Fruit fly (Drosophila melanogaster) whole organism, embryonic: Measurements from ENCODE around the gene CG33502.

ENCODE experiments used
- CG1024 ChIP-seq: fragments of 200-800 bp; sonication (Bioruptor generic); IDR thresholded peaks from 2 replicates; pipeline ENCODE4 v1.3.6; 2022; ENCODE audit warnings: missing biosample characterization, missing genetic modification characterization
- CG10267 ChIP-seq: fragments of 200-800 bp; sonication (Bioruptor generic); optimal IDR thresholded peaks from 2 replicates; lab custom pipeline; 2018; ENCODE audit warnings: missing biosample characterization, mild to moderate bottlenecking, missing genetic modification characterization, moderate library complexity
- CG13894 ChIP-seq: fragments of 200-800 bp; sonication (Bioruptor generic); optimal IDR thresholded peaks from 3 replicates; lab custom pipeline; 2018; ENCODE audit warnings: missing biosample characterization, mild to moderate bottlenecking, missing genetic modification characterization, moderate library complexity
- CG14710 ChIP-seq: fragments of 200-800 bp; sonication (Bioruptor generic); optimal IDR thresholded peaks from 3 replicates; lab custom pipeline; 2019; ENCODE audit warnings: missing biosample characterization, mild to moderate bottlenecking, missing genetic modification characterization, moderate library complexity
- CG15269 ChIP-seq: fragments of 200-800 bp; sonication (Bioruptor generic); optimal IDR thresholded peaks from 2 replicates; lab custom pipeline; 2018; ENCODE audit warnings: missing biosample characterization, mild to moderate bottlenecking, missing genetic modification characterization, moderate library complexity
- CG1603 ChIP-seq: fragments of 200-800 bp; sonication (Bioruptor generic); optimal IDR thresholded peaks from 2 replicates; lab custom pipeline; 2019; ENCODE audit warnings: missing biosample characterization, mild to moderate bottlenecking, missing genetic modification characterization, moderate library complexity
- CG17912 ChIP-seq: fragments of 200-800 bp; sonication (Bioruptor generic); optimal IDR thresholded peaks from 2 replicates; lab custom pipeline; 2018; ENCODE audit warnings: missing biosample characterization, mild to moderate bottlenecking, missing genetic modification characterization
- CG18011 ChIP-seq: fragments of 200-800 bp; sonication (Bioruptor generic); optimal IDR thresholded peaks from 2 replicates; lab custom pipeline; 2017; ENCODE audit warnings: missing biosample characterization, missing genetic modification characterization, mild to moderate bottlenecking, moderate library complexity, missing genotype
- CG31388 ChIP-seq: fragments of 200-800 bp; sonication (Bioruptor generic); optimal IDR thresholded peaks from 2 replicates; lab custom pipeline; 2016; ENCODE audit warnings: missing biosample characterization, missing genetic modification characterization
- CG3281 ChIP-seq: fragments of 200-800 bp; sonication (Bioruptor generic); optimal IDR thresholded peaks from 3 replicates; lab custom pipeline; 2017; ENCODE audit warnings: missing biosample characterization, mild to moderate bottlenecking, missing genetic modification characterization
- CG4328 ChIP-seq: fragments of 200-800 bp; sonication (Bioruptor generic); optimal IDR thresholded peaks from 3 replicates; lab custom pipeline; 2017; ENCODE audit warnings: missing biosample characterization, missing genetic modification reagents, missing genetic modification characterization
- CG4617 ChIP-seq: fragments of 200-800 bp; sonication (Bioruptor generic); optimal IDR thresholded peaks from 3 replicates; lab custom pipeline; 2016; ENCODE audit warnings: missing biosample characterization, missing genetic modification characterization, borderline replicate concordance
- CG4854 ChIP-seq: fragments of 200-800 bp; sonication (Bioruptor generic); optimal IDR thresholded peaks from 2 replicates; lab custom pipeline; 2016; ENCODE audit warnings: missing biosample characterization, missing genetic modification characterization, inconsistent platforms
- CoRest ChIP-seq: fragments of 200-800 bp; sonication (Bioruptor generic); optimal IDR thresholded peaks from 3 replicates; lab custom pipeline; 2018; ENCODE audit warnings: missing biosample characterization, mild to moderate bottlenecking, missing genetic modification characterization, moderate library complexity
- Dip2 ChIP-seq: fragments of 200-800 bp; sonication (Bioruptor generic); IDR thresholded peaks from 2 replicates; pipeline ENCODE4 v1.3.6; 2022; ENCODE audit warnings: missing biosample characterization, missing genetic modification characterization
- Doc2 ChIP-seq: fragments of 200-800 bp; sonication (Bioruptor generic); IDR thresholded peaks from 2 replicates; pipeline ENCODE4 v1.3.6; 2022; ENCODE audit warnings: missing biosample characterization, missing genetic modification characterization
- Dref ChIP-seq: fragments of 200-800 bp; sonication (Bioruptor generic); IDR thresholded peaks from 2 replicates; pipeline ENCODE4 v1.3.6; 2022; ENCODE audit warnings: missing biosample characterization, missing genetic modification characterization
- Eip74EF ChIP-seq, 2 experiments: fragments of 200-800 bp in 1 of 2; fragments of >200 bp in 1 of 2; sonication (Bioruptor generic) in 1 of 2; optimal IDR thresholded peaks; 2 replicates each; lab custom pipeline; 2017 to 2019; ENCODE audit warnings: missing biosample characterization in 2 of 2, missing genetic modification characterization in 2 of 2, mild to moderate bottlenecking in 1 of 2, moderate library complexity in 1 of 2
- Gsc ChIP-seq: fragments of 200-800 bp; sonication (Bioruptor generic); IDR thresholded peaks from 2 replicates; pipeline ENCODE4 v1.3.6; 2022; ENCODE audit warnings: missing biosample characterization, missing genetic modification characterization
- H15 ChIP-seq: fragments of 200-800 bp; sonication (Bioruptor generic); IDR thresholded peaks from 3 replicates; pipeline ENCODE4 v1.3.6; 2022; ENCODE audit warnings: missing biosample characterization, missing genetic modification characterization
- HLH3B ChIP-seq: fragments of 200-800 bp; sonication (Bioruptor generic); IDR thresholded peaks from 2 replicates; pipeline ENCODE4 v1.3.6; 2022; ENCODE audit warnings: missing biosample characterization, missing genetic modification characterization
- Hmr ChIP-seq: fragments of 200-800 bp; sonication (Bioruptor generic); optimal IDR thresholded peaks from 3 replicates; lab custom pipeline; 2017; ENCODE audit warnings: mild to moderate bottlenecking, missing biosample characterization, missing genetic modification reagents, missing genetic modification characterization
- Hsf ChIP-seq: fragments of 200-800 bp; sonication (Bioruptor generic); optimal IDR thresholded peaks from 3 replicates; lab custom pipeline; 2016; ENCODE audit warnings: missing biosample characterization, missing genetic modification characterization
- Mad ChIP-seq: fragments of 200-800 bp; sonication (Bioruptor generic); optimal IDR thresholded peaks from 2 replicates; lab custom pipeline; 2016; ENCODE audit warnings: missing biosample characterization, missing genetic modification characterization
- Med ChIP-seq: fragments of 200-800 bp; sonication (Bioruptor generic); peaks from one replicate; lab custom pipeline; 2016; ENCODE audit warnings: missing biosample characterization, missing genetic modification characterization, mild to moderate bottlenecking, inconsistent platforms, moderate library complexity
- Neu2 ChIP-seq: fragments of 200-800 bp; sonication (Bioruptor generic); optimal IDR thresholded peaks from 3 replicates; lab custom pipeline; 2016; ENCODE audit warnings: missing biosample characterization, missing genetic modification characterization, borderline replicate concordance
- Oli ChIP-seq: fragments of 200-800 bp; sonication (Bioruptor generic); optimal IDR thresholded peaks from 2 replicates; lab custom pipeline; 2018; ENCODE audit warnings: missing biosample characterization, mild to moderate bottlenecking, missing genetic modification characterization, moderate library complexity
- PHDP ChIP-seq: fragments of 200-800 bp; sonication (Bioruptor generic); optimal IDR thresholded peaks from 3 replicates; lab custom pipeline; 2018; ENCODE audit warnings: missing biosample characterization, mild to moderate bottlenecking, missing genetic modification characterization, moderate library complexity
- Ptx1 ChIP-seq: fragments of 200-800 bp; sonication (Bioruptor generic); IDR thresholded peaks from 2 replicates; pipeline ENCODE4 v1.3.6; 2022; ENCODE audit warnings: missing biosample characterization, missing genetic modification characterization
- Rx ChIP-seq: fragments of 200-800 bp; sonication (Bioruptor generic); IDR thresholded peaks from 2 replicates; pipeline ENCODE4 v1.3.6; 2022; ENCODE audit warnings: missing biosample characterization, missing genetic modification characterization
- Scr ChIP-seq: fragments of 200-800 bp; sonication (Bioruptor generic); IDR thresholded peaks from 2 replicates; pipeline ENCODE4 v1.3.6; 2022; ENCODE audit warnings: missing biosample characterization, missing genetic modification characterization; ENCODE audit not compliant: partially characterized antibody
- Taf1 ChIP-seq: fragments of 200-800 bp; sonication (Bioruptor generic); IDR thresholded peaks from 2 replicates; pipeline ENCODE4 v1.3.6; 2022; ENCODE audit warnings: missing biosample characterization, missing genetic modification characterization
- YL-1 ChIP-seq: fragments of 200-800 bp; sonication (Bioruptor generic); optimal IDR thresholded peaks from 3 replicates; lab custom pipeline; 2017; ENCODE audit warnings: missing biosample characterization, mild to moderate bottlenecking, missing genetic modification characterization
- bbx ChIP-seq: fragments of 200-800 bp; sonication (Bioruptor generic); IDR thresholded peaks from 2 replicates; pipeline ENCODE4 v1.3.6; 2022; ENCODE audit warnings: missing biosample characterization, missing genetic modification characterization; ENCODE audit not compliant: partially characterized antibody
- caup ChIP-seq: fragments of 200-800 bp; sonication (Bioruptor generic); optimal IDR thresholded peaks from 3 replicates; lab custom pipeline; 2017; ENCODE audit warnings: missing biosample characterization, mild to moderate bottlenecking, missing genetic modification characterization, moderate library complexity; ENCODE audit not compliant: severe bottlenecking
- crol ChIP-seq: fragments of 200-800 bp; sonication (Bioruptor generic); IDR thresholded peaks from 2 replicates; pipeline ENCODE4 v1.3.6; 2022; ENCODE audit warnings: missing biosample characterization, missing genetic modification characterization
- da ChIP-seq: fragments of 200-800 bp; sonication (Bioruptor generic); optimal IDR thresholded peaks from 2 replicates; lab custom pipeline; 2016; ENCODE audit warnings: missing biosample characterization, missing genetic modification characterization
- gcm ChIP-seq: fragments of 200-800 bp; sonication (Bioruptor generic); optimal IDR thresholded peaks from 2 replicates; lab custom pipeline; 2019; ENCODE audit warnings: missing biosample characterization, mild to moderate bottlenecking, missing genetic modification characterization, moderate library complexity
- gfzf ChIP-seq: fragments of 200-800 bp; sonication (Bioruptor generic); optimal IDR thresholded peaks from 2 replicates; lab custom pipeline; 2016; ENCODE audit warnings: missing biosample characterization, mild to moderate bottlenecking, missing genetic modification characterization, moderate library complexity
- h ChIP-seq: fragments of >200 bp; optimal IDR thresholded peaks from 2 replicates; lab custom pipeline; 2017
- hkb ChIP-seq, 2 experiments: fragments of 200-800 bp in 1 of 2; fragments of >200 bp in 1 of 2; sonication (Bioruptor generic) in 1 of 2; IDR thresholded peaks in 1 of 2; optimal IDR thresholded peaks in 1 of 2; 2 replicates each; pipeline versions ENCODE4 v1.3.6 to Lab custom; 2017 to 2022; ENCODE audit warnings: missing biosample characterization in 1 of 2, missing genetic modification characterization in 1 of 2
- kni ChIP-seq: fragments of 200-800 bp; sonication (Bioruptor generic); optimal IDR thresholded peaks from 3 replicates; lab custom pipeline; 2017; ENCODE audit warnings: mild to moderate bottlenecking, missing biosample characterization, missing genetic modification reagents, missing genetic modification characterization
- lilli ChIP-seq: fragments of 200-800 bp; sonication (Bioruptor generic); optimal IDR thresholded peaks from 3 replicates; lab custom pipeline; 2016; ENCODE audit warnings: missing biosample characterization, missing genetic modification characterization
- phol ChIP-seq: fragments of 200-800 bp; sonication (Bioruptor generic); optimal IDR thresholded peaks from 3 replicates; lab custom pipeline; 2018; ENCODE audit warnings: missing biosample characterization, mild to moderate bottlenecking, missing genetic modification characterization, moderate library complexity
- ro ChIP-seq: fragments of 200-800 bp; sonication (Bioruptor generic); IDR thresholded peaks from 2 replicates; pipeline ENCODE4 v1.3.6; 2022; ENCODE audit warnings: missing biosample characterization, missing genetic modification characterization
- sens ChIP-seq: fragments of 200-800 bp; sonication (Bioruptor generic); peaks from one replicate; lab custom pipeline; 2016; ENCODE audit warnings: missing biosample characterization, missing genetic modification characterization
- so ChIP-seq: fragments of 200-800 bp; sonication (Bioruptor generic); IDR thresholded peaks from 3 replicates; pipeline ENCODE4 v1.3.6; 2022; ENCODE audit warnings: missing biosample characterization, missing genetic modification characterization
- sr ChIP-seq: fragments of 200-800 bp; sonication (Bioruptor generic); IDR thresholded peaks from 3 replicates; pipeline ENCODE4 v1.3.6; 2022; ENCODE audit warnings: missing biosample characterization, missing genetic modification characterization
- ssp ChIP-seq: fragments of 200-800 bp; sonication (Bioruptor generic); IDR thresholded peaks from 2 replicates; pipeline ENCODE4 v1.3.6; 2022; ENCODE audit warnings: missing biosample characterization, missing genetic modification characterization
- ttk ChIP-seq: fragments of 200-800 bp; sonication (Bioruptor generic); IDR thresholded peaks from 2 replicates; pipeline ENCODE4 v2.1.2; 2022; ENCODE audit warnings: missing biosample characterization, missing genetic modification characterization
- yki ChIP-seq: fragments of >200 bp; optimal IDR thresholded peaks from 3 replicates; lab custom pipeline; 2018

Gene CG33502

dm6 chrX:21630160-21630738, 18.9 kb upstream of the CG33502 start (continued):
- TF ChIP-seq crol (GFP tag; lab: Robert Waterston, UW) (no peak), Hmr (GFP tag; lab: Kevin White, UChicago) (no peak), Gsc (GFP tag; lab: Robert Waterston, UW) (no peak), CG17912 (GFP tag; lab: Kevin White, UChicago) (no peak), CG1603 (peak; percentile 7), sens (GFP tag; lab: Kevin White, UChicago) (peak; percentile 56), CG13894 (tag; lab: Kevin White, UChicago) (no peak), bbx (GFP tag; lab: Robert Waterston, UW) (no peak), gfzf (GFP tag; lab: Kevin White, UChicago) (no peak), ttk (GFP tag; lab: Robert Waterston, UW) (no peak), Dip2 (GFP tag; lab: Robert Waterston, UW) (no peak), HLH3B (GFP tag; lab: Robert Waterston, UW) (no peak), hkb (optimal IDR thresholded peaks at IDR 0.05; lab: Kevin White, UChicago) (no peak), hkb (GFP tag; IDR thresholded peaks at IDR 0.05; lab: Robert Waterston, UW) (no peak), kni (GFP tag; lab: Kevin White, UChicago) (no peak), caup (GFP tag; lab: Kevin White, UChicago) (no peak), CG14710 (tag; lab: Kevin White, UChicago) (peak; percentile 32), Neu2 (no peak), Dref (peak; percentile 54; the same call in 1 of the 2 replicates), CoRest (tag; lab: Kevin White, UChicago) (peak; percentile 29), sr (GFP tag; lab: Robert Waterston, UW) (no peak), h (lab: Kevin White, UChicago) (no peak), Oli (tag; lab: Kevin White, UChicago) (peak; percentile 2), so (GFP tag; lab: Robert Waterston, UW) (no peak), Mad (GFP tag; lab: Kevin White, UChicago) (no peak), Scr (GFP tag; lab: Robert Waterston, UW) (no peak), ro (GFP tag; lab: Robert Waterston, UW) (no peak), gcm (GFP tag; lab: Kevin White, UChicago) (no peak), da (no peak), Rx (no peak), phol (peak; percentile 18), Taf1 (no peak), CG18011 (GFP tag; lab: Kevin White, UChicago) (no peak), ssp (peak; percentile 93), Med (GFP tag; lab: Kevin White, UChicago) (peak; percentile 26), CG4854 (GFP tag; lab: Kevin White, UChicago) (no peak), CG1024 (peak; percentile 70), CG4328 (GFP tag; lab: Kevin White, UChicago) (no peak)

- TF ChIP-seq CG31388 (GFP tag; lab: Kevin White, UChicago) (no peak), CG10267 (tag; lab: Kevin White, UChicago) (peak; percentile 17), Hsf (GFP tag; lab: Kevin White, UChicago) (peak; percentile 5), PHDP (tag; lab: Kevin White, UChicago) (peak; percentile 42), lilli (GFP tag; lab: Kevin White, UChicago) (peak; percentile 46), yki (lab: Kevin White, UChicago) (no peak), Ptx1 (GFP tag; lab: Robert Waterston, UW) (0 out of 2 replicates have a peak, but pooled peaks have one; percentile 25), CG4617 (peak; percentile 74), H15 (no peak), YL-1 (peak; percentile 77), Doc2 (GFP tag; lab: Robert Waterston, UW) (no peak), CG3281 (peak; percentile 21), CG15269 (peak; percentile 8), Eip74EF (GFP tag; optimal IDR thresholded peaks at IDR 0.05; lab: Kevin White, UChicago) (peak in 1 of 2 experiments; percentile 2)
These were observed 18.3 kb upstream of the CG33502 start, which contains the start of gene DIP1 for dm6 chrX:21629482-21630159. DIP1 (minus strand) TSS chrX:21630148.
